Fruit fly (Drosophila melanogaster) whole organism, embryonic: Measurements from ENCODE around the gene ebd2.

Source experiments
- ATbp ChIP-seq: fragments of 200-800 bp; sonication (Bioruptor generic); optimal IDR thresholded peaks from 2 replicates; lab custom pipeline; 2017; ENCODE audit warnings: missing biosample characterization, mild to moderate bottlenecking, missing genetic modification characterization, missing genetic modification reagents
- Aef1 ChIP-seq: fragments of 200-800 bp; sonication (Bioruptor generic); IDR thresholded peaks from 3 replicates; pipeline ENCODE4 v1.3.6; 2022; ENCODE audit warnings: missing biosample characterization, missing genetic modification characterization
- Asciz ChIP-seq: fragments of 200-800 bp; sonication (Bioruptor generic); optimal IDR thresholded peaks from 2 replicates; lab custom pipeline; 2017; ENCODE audit warnings: missing biosample characterization, mild to moderate bottlenecking, missing genetic modification characterization, missing genetic modification reagents
- CG10147 ChIP-seq: fragments of 200-800 bp; sonication (Bioruptor generic); optimal IDR thresholded peaks from 2 replicates; lab custom pipeline; 2019; ENCODE audit warnings: missing biosample characterization, mild to moderate bottlenecking, missing genetic modification characterization, moderate library complexity
- CG11456 ChIP-seq: fragments of 200-800 bp; sonication (Bioruptor generic); IDR thresholded peaks from 3 replicates; pipeline ENCODE4 v1.3.6; 2022; ENCODE audit warnings: missing biosample characterization, missing genetic modification characterization
- CG12299 ChIP-seq: fragments of 200-800 bp; sonication (Bioruptor generic); optimal IDR thresholded peaks from 2 replicates; lab custom pipeline; 2018; ENCODE audit warnings: missing biosample characterization, mild to moderate bottlenecking, missing genetic modification characterization
- CG14860 ChIP-seq: fragments of 200-800 bp; sonication (Bioruptor generic); IDR thresholded peaks from 3 replicates; pipeline ENCODE4 v1.3.6; 2022; ENCODE audit warnings: missing biosample characterization, missing genetic modification characterization; ENCODE audit not compliant: partially characterized antibody
- CG15514 ChIP-seq: fragments of 200-800 bp; sonication (Bioruptor generic); optimal IDR thresholded peaks from 3 replicates; lab custom pipeline; 2017; ENCODE audit warnings: missing biosample characterization, missing genetic modification characterization, mild to moderate bottlenecking, moderate library complexity, missing genetic modification reagents
- CG1647 ChIP-seq: fragments of 200-800 bp; sonication (Bioruptor generic); optimal IDR thresholded peaks from 3 replicates; lab custom pipeline; 2016; ENCODE audit warnings: missing biosample characterization, missing genetic modification characterization
- CG16813 ChIP-seq: fragments of 200-800 bp; sonication (Bioruptor generic); IDR thresholded peaks from 3 replicates; pipeline ENCODE4 v1.3.6; 2022; ENCODE audit warnings: missing biosample characterization, missing genetic modification characterization; ENCODE audit not compliant: partially characterized antibody
- CG17912 ChIP-seq: fragments of 200-800 bp; sonication (Bioruptor generic); optimal IDR thresholded peaks from 2 replicates; lab custom pipeline; 2018; ENCODE audit warnings: missing biosample characterization, mild to moderate bottlenecking, missing genetic modification characterization
- CG2889 ChIP-seq: fragments of 200-800 bp; sonication (Bioruptor generic); IDR thresholded peaks from 3 replicates; pipeline ENCODE4 v1.3.6; 2022; ENCODE audit warnings: missing biosample characterization, missing genetic modification characterization
- CG3065 ChIP-seq: fragments of 200-800 bp; sonication (Bioruptor generic); optimal IDR thresholded peaks from 2 replicates; lab custom pipeline; 2016; ENCODE audit warnings: missing biosample characterization, missing genetic modification characterization
- CG34422 ChIP-seq: fragments of 200-800 bp; sonication (Bioruptor generic); IDR thresholded peaks from 3 replicates; pipeline ENCODE4 v1.3.6; 2022; ENCODE audit warnings: missing biosample characterization, missing genetic modification characterization
- CG3726 ChIP-seq: fragments of 200-800 bp; sonication (Bioruptor generic); IDR thresholded peaks from 3 replicates; pipeline ENCODE4, ENCODE4 v1.3.6; 2022; ENCODE audit warnings: missing biosample characterization, missing genetic modification characterization
- CG4282 ChIP-seq: fragments of 200-800 bp; sonication (Bioruptor generic); optimal IDR thresholded peaks from 2 replicates; lab custom pipeline; 2016; ENCODE audit warnings: missing biosample characterization, missing genetic modification characterization
- CG43689 ChIP-seq: fragments of 200-800 bp; sonication (Bioruptor generic); IDR thresholded peaks from 2 replicates; pipeline ENCODE4 v1.3.6; 2022; ENCODE audit warnings: missing biosample characterization, missing genetic modification characterization
- CG4820 ChIP-seq: fragments of 200-800 bp; sonication (Bioruptor generic); optimal IDR thresholded peaks from 3 replicates; lab custom pipeline; 2016; ENCODE audit warnings: missing biosample characterization, missing genetic modification characterization
- CG5953 ChIP-seq: fragments of 200-800 bp; sonication (Bioruptor generic); IDR thresholded peaks from 2 replicates; pipeline ENCODE4 v1.3.6; 2022; ENCODE audit warnings: missing biosample characterization, missing genetic modification characterization
- CG7556 ChIP-seq: fragments of 200-800 bp; sonication (Bioruptor generic); optimal IDR thresholded peaks from 2 replicates; lab custom pipeline; 2017; ENCODE audit warnings: missing biosample characterization, mild to moderate bottlenecking, missing genetic modification characterization
- CG8944 ChIP-seq: fragments of 200-800 bp; sonication (Bioruptor generic); optimal IDR thresholded peaks from 3 replicates; lab custom pipeline; 2016; ENCODE audit warnings: missing biosample characterization, missing genetic modification characterization
- D19A ChIP-seq: fragments of 200-800 bp; optimal IDR thresholded peaks from 3 replicates; lab custom pipeline; 2019; ENCODE audit warnings: missing biosample characterization, mild to moderate bottlenecking, missing genetic modification characterization, moderate library complexity
- Dbx ChIP-seq: fragments of 200-800 bp; sonication (Bioruptor generic); IDR thresholded peaks from 3 replicates; pipeline ENCODE4 v1.3.6; 2022; ENCODE audit warnings: missing biosample characterization, missing genetic modification characterization
- Dip2 ChIP-seq: fragments of 200-800 bp; sonication (Bioruptor generic); IDR thresholded peaks from 2 replicates; pipeline ENCODE4 v1.3.6; 2022; ENCODE audit warnings: missing biosample characterization, missing genetic modification characterization
- Drgx ChIP-seq: fragments of 200-800 bp; sonication (Bioruptor generic); IDR thresholded peaks from 2 replicates; pipeline ENCODE4 v1.3.6; 2022; ENCODE audit warnings: missing biosample characterization, missing genetic modification characterization
- Fer1 ChIP-seq: fragments of 200-800 bp; sonication (Bioruptor generic); optimal IDR thresholded peaks from 2 replicates; lab custom pipeline; 2017; ENCODE audit warnings: missing biosample characterization, mild to moderate bottlenecking, missing genetic modification characterization
- GATAe ChIP-seq: fragments of 200-800 bp; sonication (Bioruptor generic); conservative IDR thresholded peaks from 2 replicates; pipeline ENCODE4 v1.3.6; 2022; ENCODE audit warnings: missing biosample characterization, missing genetic modification characterization
- Hr3 ChIP-seq: fragments of 200-800 bp; sonication (Bioruptor generic); optimal IDR thresholded peaks from 3 replicates; lab custom pipeline; 2016; ENCODE audit warnings: missing biosample characterization, missing genetic modification characterization
- Nf-YC ChIP-seq: fragments of 200-800 bp; optimal IDR thresholded peaks from 3 replicates; lab custom pipeline; 2019; ENCODE audit warnings: missing biosample characterization, mild to moderate bottlenecking, missing genetic modification characterization, moderate library complexity
- NfI ChIP-seq: fragments of 200-800 bp; sonication (Bioruptor generic); optimal IDR thresholded peaks from 3 replicates; lab custom pipeline; 2018; ENCODE audit warnings: missing biosample characterization, mild to moderate bottlenecking, missing genetic modification characterization, moderate library complexity
- Opbp ChIP-seq: fragments of 200-800 bp; sonication (Bioruptor generic); IDR thresholded peaks from 3 replicates; pipeline ENCODE4 v1.3.6; 2022; ENCODE audit warnings: missing biosample characterization, missing genetic modification characterization; ENCODE audit not compliant: partially characterized antibody
- Ravus ChIP-seq: fragments of 200-800 bp; sonication (Bioruptor generic); IDR thresholded peaks from 2 replicates; pipeline ENCODE4 v1.3.6; 2022; ENCODE audit warnings: missing biosample characterization, missing genetic modification characterization
- br ChIP-seq: fragments of >200 bp; optimal IDR thresholded peaks from 2 replicates; lab custom pipeline; 2017
- crol ChIP-seq: fragments of 200-800 bp; sonication (Bioruptor generic); IDR thresholded peaks from 2 replicates; pipeline ENCODE4 v1.3.6; 2022; ENCODE audit warnings: missing biosample characterization, missing genetic modification characterization
- eve ChIP-seq, 2 experiments: fragments of >200 bp; optimal IDR thresholded peaks; 2 replicates each; lab custom pipeline; 2017; ENCODE audit warnings: missing biosample characterization in 2 of 2, missing genetic modification characterization in 2 of 2
- ham ChIP-seq: fragments of 200-800 bp; sonication (Bioruptor generic); IDR thresholded peaks from 2 replicates; pipeline ENCODE4 v1.3.6; 2022; ENCODE audit warnings: missing biosample characterization, missing genetic modification characterization
- hb ChIP-seq: fragments of 200-800 bp; sonication (Bioruptor generic); IDR thresholded peaks from 3 replicates; pipeline ENCODE4 v1.3.6; 2022; ENCODE audit warnings: missing biosample characterization, missing genetic modification characterization; ENCODE audit not compliant: partially characterized antibody
- inv ChIP-seq: fragments of 200-800 bp; sonication (Bioruptor generic); IDR thresholded peaks from 2 replicates; pipeline ENCODE4 v1.3.6; 2022; ENCODE audit warnings: missing biosample characterization, missing genetic modification characterization; ENCODE audit not compliant: partially characterized antibody
- lmd ChIP-seq: fragments of 200-800 bp; sonication (Bioruptor generic); IDR thresholded peaks from 2 replicates; pipeline ENCODE4 v1.3.6; 2022; ENCODE audit warnings: missing biosample characterization, missing genetic modification characterization
- lov ChIP-seq, 2 experiments: fragments of 200-800 bp in 1 of 2; fragments of >200 bp in 1 of 2; sonication (Bioruptor generic) in 1 of 2; IDR thresholded peaks in 1 of 2; optimal IDR thresholded peaks in 1 of 2; 2 replicates in 1 of 2; 3 replicates in 1 of 2; pipeline versions ENCODE4 v1.3.6 to Lab custom; 2017 to 2022; ENCODE audit warnings: missing biosample characterization in 1 of 2, missing genetic modification characterization in 1 of 2
- onecut ChIP-seq: fragments of 200-800 bp; sonication (Bioruptor generic); IDR thresholded peaks from 2 replicates; pipeline ENCODE4 v1.3.6; 2022; ENCODE audit warnings: missing biosample characterization, missing genetic modification characterization
- otp ChIP-seq: fragments of 200-800 bp; sonication (Bioruptor generic); IDR thresholded peaks from 3 replicates; pipeline ENCODE4, ENCODE4 v1.3.6; 2022; ENCODE audit warnings: missing biosample characterization, missing genetic modification characterization
- pfk ChIP-seq: fragments of 200-800 bp; sonication (Bioruptor generic); optimal IDR thresholded peaks from 2 replicates; lab custom pipeline; 2018; ENCODE audit warnings: missing biosample characterization, mild to moderate bottlenecking, missing genetic modification characterization, moderate library complexity
- pros ChIP-seq: fragments of 200-800 bp; sonication (Bioruptor generic); optimal IDR thresholded peaks from 3 replicates; lab custom pipeline; 2019; ENCODE audit warnings: missing biosample characterization, mild to moderate bottlenecking, missing genetic modification characterization, moderate library complexity
- sc ChIP-seq, 3 experiments: fragments of >200 bp in 2 of 3; fragments of 200-800 bp in 1 of 3; sonication (Bioruptor generic) in 1 of 3; optimal IDR thresholded peaks; 2 replicates in 2 of 3; 3 replicates in 1 of 3; lab custom pipeline; 2017; ENCODE audit warnings: mild to moderate bottlenecking in 1 of 3, missing biosample characterization in 1 of 3, missing genetic modification characterization in 1 of 3, missing genetic modification reagents in 1 of 3
- shn ChIP-seq: fragments of 200-800 bp; sonication (Bioruptor generic); optimal IDR thresholded peaks from 3 replicates; lab custom pipeline; 2016; ENCODE audit warnings: missing biosample characterization, missing genetic modification characterization
- stwl ChIP-seq: fragments of 200-800 bp; sonication (Bioruptor generic); optimal IDR thresholded peaks from 3 replicates; lab custom pipeline; 2018; ENCODE audit warnings: missing biosample characterization, mild to moderate bottlenecking, missing genetic modification characterization, moderate library complexity
- sug ChIP-seq: fragments of 200-800 bp; optimal IDR thresholded peaks from 2 replicates; lab custom pipeline; 2019; ENCODE audit warnings: missing biosample characterization, mild to moderate bottlenecking, missing genetic modification characterization, moderate library complexity
- tll ChIP-seq, 2 experiments: fragments of 200-800 bp in 1 of 2; fragments of >200 bp in 1 of 2; sonication (Bioruptor generic) in 1 of 2; optimal IDR thresholded peaks; 2 replicates each; lab custom pipeline; 2017 to 2019; ENCODE audit warnings: missing biosample characterization in 2 of 2, missing genetic modification characterization in 2 of 2, mild to moderate bottlenecking in 1 of 2, moderate library complexity in 1 of 2

Gene ebd2

dm6 chr3L:21321807-21322503, 27.1 kb downstream of the ebd2 start (continued):
- TF ChIP-seq CG4282 (GFP tag; lab: Kevin White, UChicago) (no peak), CG43689 (GFP tag; lab: Robert Waterston, UW) (no peak), otp (no peak), pros (no peak), Dbx (GFP tag; lab: Robert Waterston, UW) (no peak), sc (optimal IDR thresholded peaks at IDR 0.05; lab: Kevin White, UChicago) (no peak), sc (GFP tag; optimal IDR thresholded peaks at IDR 0.05; lab: Kevin White, UChicago) (no peak), br (lab: Kevin White, UChicago) (no peak), CG11456 (GFP tag; lab: Robert Waterston, UW) (no peak), CG4820 (GFP tag; lab: Kevin White, UChicago) (no peak), CG14860 (GFP tag; lab: Robert Waterston, UW) (no peak), hb (GFP tag; lab: Robert Waterston, UW) (no peak), CG15514 (GFP tag; lab: Kevin White, UChicago) (peak; percentile 49), Dip2 (GFP tag; lab: Robert Waterston, UW) (no peak), Opbp (GFP tag; lab: Robert Waterston, UW) (no peak), shn (GFP tag; lab: Kevin White, UChicago) (no peak), stwl (tag; lab: Kevin White, UChicago) (no peak), sug (tag; lab: Kevin White, UChicago) (peak; percentile 41), CG34422 (no peak), Asciz (GFP tag; lab: Kevin White, UChicago) (no peak), Ravus (GFP tag; lab: Robert Waterston, UW) (no peak), onecut (GFP tag; lab: Robert Waterston, UW) (no peak), lmd (GFP tag; lab: Robert Waterston, UW) (no peak), inv (GFP tag; lab: Robert Waterston, UW) (no peak), eve (GFP tag; optimal IDR thresholded peaks at IDR 0.05; lab: Kevin White, UChicago) (no peak), Hr3 (GFP tag; lab: Kevin White, UChicago) (no peak), CG3726 (GFP tag; lab: Robert Waterston, UW) (no peak), NfI (GFP tag; lab: Kevin White, UChicago) (peak; percentile 57), Nf-YC (tag; lab: Kevin White, UChicago) (no peak), Fer1 (peak; percentile 78), CG7556 (GFP tag; lab: Kevin White, UChicago) (peak; percentile 73), GATAe (GFP tag; lab: Robert Waterston, UW) (no peak), ham (no peak), CG8944 (GFP tag; lab: Kevin White, UChicago) (no peak), CG1647 (no peak), CG10147 (GFP tag; lab: Kevin White, UChicago) (peak; percentile 27), pfk (GFP tag; lab: Kevin White, UChicago) (no peak), CG17912 (no peak), ATbp (GFP tag; lab: Kevin White, UChicago) (no peak), crol (0 out of 2 replicates have a peak, but pooled peaks have one; percentile 8), CG5953 (GFP tag; lab: Robert Waterston, UW) (no peak), CG16813 (no peak), tll (GFP tag; optimal IDR thresholded peaks at IDR 0.05; lab: Kevin White, UChicago) (no peak), CG2889 (GFP tag; lab: Robert Waterston, UW) (no peak), CG12299 (tag; lab: Kevin White, UChicago) (no peak), Aef1 (no peak), Drgx (GFP tag; lab: Robert Waterston, UW) (no peak), lov (optimal IDR thresholded peaks at IDR 0.05; lab: Kevin White, UChicago) (no peak), lov (GFP tag; IDR thresholded peaks at IDR 0.05; lab: Robert Waterston, UW) (no peak), D19A (tag; lab: Kevin White, UChicago) (peak; percentile 6), CG3065 (GFP tag; lab: Kevin White, UChicago) (no peak)
